Worm (Caenorhabditis elegans) whole organism, mixed stage, embryonic: ENCODE data around the gene str-177.
A peak's percentile ranks its signal among the peaks of the same experiment; 100 is the strongest.

Experiments used
- M03D4.4 ChIP-seq: sonication (generic microtip); optimal IDR thresholded peaks from 2 replicates; lab custom pipeline; 2017; ENCODE audit warnings: mild to moderate bottlenecking, missing genetic modification characterization, missing compliant biosample characterization
- bed-3 ChIP-seq: fragments of 200-800 bp; sonication (Bioruptor generic); optimal IDR thresholded peaks from 3 replicates; lab custom pipeline; 2018; ENCODE audit warnings: mild to moderate bottlenecking, missing genetic modification characterization, moderate library complexity, missing compliant biosample characterization
- blmp-1 ChIP-seq: fragments of 150-350 bp; optimal IDR thresholded peaks from 2 replicates; lab custom pipeline; 2014; ENCODE audit warnings: missing biosample characterization, missing genetic modification characterization
- ceh-39 ChIP-seq: fragments of 150-350 bp; optimal IDR thresholded peaks from 2 replicates; lab custom pipeline; 2014; ENCODE audit warnings: missing biosample characterization, missing genetic modification characterization
- ceh-43 ChIP-seq: fragments of 200-800 bp; sonication (Bioruptor generic); optimal IDR thresholded peaks from 2 replicates; lab custom pipeline; 2018; ENCODE audit warnings: mild to moderate bottlenecking, missing genetic modification characterization, moderate library complexity, missing compliant biosample characterization
- ceh-83 ChIP-seq: fragments of 200-800 bp; sonication (Bioruptor generic); optimal IDR thresholded peaks from 2 replicates; lab custom pipeline; 2018; ENCODE audit warnings: mild to moderate bottlenecking, missing genetic modification characterization, missing compliant biosample characterization
- ces-1 ChIP-seq: fragments of 150-350 bp; optimal IDR thresholded peaks from 2 replicates; lab custom pipeline; 2014; ENCODE audit warnings: missing biosample characterization, missing genetic modification reagents, missing genetic modification characterization
- cnd-1 ChIP-seq: fragments of 200-800 bp; sonication (Bioruptor generic); optimal IDR thresholded peaks from 2 replicates; lab custom pipeline; 2018; ENCODE audit warnings: mild to moderate bottlenecking, missing genetic modification characterization, missing compliant biosample characterization
- drap-1 ChIP-seq: fragments of 200-800 bp; sonication (Bioruptor generic); optimal IDR thresholded peaks from 3 replicates; lab custom pipeline; 2018; ENCODE audit warnings: mild to moderate bottlenecking, missing genetic modification characterization, missing compliant biosample characterization
- elt-1 ChIP-seq: sonication (generic microtip); optimal IDR thresholded peaks from 2 replicates; lab custom pipeline; 2017; ENCODE audit warnings: missing genetic modification characterization, mild to moderate bottlenecking, missing compliant biosample characterization, antibody characterized with exemption, moderate library complexity, borderline replicate concordance; ENCODE audit not compliant: insufficient read depth
- elt-3 ChIP-seq: fragments of 150-350 bp; optimal IDR thresholded peaks from 2 replicates; lab custom pipeline; 2014; ENCODE audit warnings: missing biosample characterization, missing genetic modification characterization
- flh-1 ChIP-seq: fragments of 200-800 bp; sonication (Bioruptor generic); optimal IDR thresholded peaks from 2 replicates; lab custom pipeline; 2018; ENCODE audit warnings: mild to moderate bottlenecking, missing genetic modification characterization, moderate library complexity, missing compliant biosample characterization
- ham-2 ChIP-seq: fragments of 200-800 bp; sonication (Bioruptor generic); optimal IDR thresholded peaks from 2 replicates; lab custom pipeline; 2018; ENCODE audit warnings: mild to moderate bottlenecking, missing genetic modification characterization, missing compliant biosample characterization
- hlh-1 ChIP-seq: fragments of 150-350 bp; optimal IDR thresholded peaks from 2 replicates; lab custom pipeline; 2014; ENCODE audit warnings: missing biosample characterization, missing genetic modification reagents, missing genetic modification characterization
- lin-13 ChIP-seq: fragments of 150-350 bp; optimal IDR thresholded peaks from 2 replicates; lab custom pipeline; 2014; ENCODE audit warnings: missing biosample characterization, missing genetic modification characterization
- lin-32 ChIP-seq: fragments of 200-800 bp; sonication (Bioruptor generic); optimal IDR thresholded peaks from 2 replicates; lab custom pipeline; 2018; ENCODE audit warnings: mild to moderate bottlenecking, missing genetic modification characterization, missing compliant biosample characterization
- lsy-2 ChIP-seq: fragments of 150-350 bp; optimal IDR thresholded peaks from 2 replicates; lab custom pipeline; 2014; ENCODE audit warnings: missing biosample characterization, missing genetic modification characterization
- mab-5 ChIP-seq: fragments of 150-350 bp; optimal IDR thresholded peaks from 2 replicates; lab custom pipeline; 2014; ENCODE audit warnings: missing biosample characterization, missing genetic modification characterization
- mep-1 ChIP-seq: fragments of 150-350 bp; optimal IDR thresholded peaks from 2 replicates; lab custom pipeline; 2017; ENCODE audit warnings: missing biosample characterization, missing genetic modification reagents, missing genetic modification characterization, inconsistent platforms
- mls-2 ChIP-seq: sonication (generic microtip); optimal IDR thresholded peaks from 2 replicates; lab custom pipeline; 2016; ENCODE audit warnings: mild to moderate bottlenecking, missing genetic modification characterization, moderate library complexity, missing compliant biosample characterization
- nhr-12 ChIP-seq: fragments of 150-350 bp; optimal IDR thresholded peaks from 2 replicates; lab custom pipeline; 2014; ENCODE audit warnings: missing biosample characterization, missing genetic modification characterization
- nhr-2 ChIP-seq: fragments of 150-350 bp; optimal IDR thresholded peaks from 2 replicates; lab custom pipeline; 2014; ENCODE audit warnings: missing biosample characterization, missing genetic modification characterization
- nhr-237 ChIP-seq: fragments of 150-350 bp; optimal IDR thresholded peaks from 2 replicates; lab custom pipeline; 2014; ENCODE audit warnings: missing biosample characterization, missing genetic modification characterization
- nhr-28 ChIP-seq: fragments of 150-350 bp; optimal IDR thresholded peaks from 2 replicates; lab custom pipeline; 2014; ENCODE audit warnings: missing biosample characterization, missing genetic modification characterization
- nhr-76 ChIP-seq: sonication (generic microtip); optimal IDR thresholded peaks from 2 replicates; lab custom pipeline; 2017; ENCODE audit warnings: missing biosample characterization, missing genetic modification characterization
- pha-4 ChIP-seq: fragments of 150-350 bp; optimal IDR thresholded peaks from 2 replicates; lab custom pipeline; 2018; ENCODE audit warnings: missing biosample characterization, missing genetic modification reagents, missing genetic modification characterization
- snpc-4 ChIP-seq: fragments of 150-350 bp; optimal IDR thresholded peaks from 2 replicates; lab custom pipeline; 2014; ENCODE audit warnings: missing biosample characterization, missing genetic modification characterization
- sptf-1 ChIP-seq: sonication (generic microtip); optimal IDR thresholded peaks from 2 replicates; lab custom pipeline; 2017; ENCODE audit warnings: mild to moderate bottlenecking, missing genetic modification characterization, moderate library complexity, missing compliant biosample characterization
- unc-120 ChIP-seq: sonication (generic microtip); optimal IDR thresholded peaks from 2 replicates; lab custom pipeline; 2017; ENCODE audit warnings: missing genetic modification characterization, missing compliant biosample characterization; ENCODE audit not compliant: poor library complexity, severe bottlenecking
- unc-39 ChIP-seq: fragments of 150-350 bp; optimal IDR thresholded peaks from 2 replicates; lab custom pipeline; 2014; ENCODE audit warnings: missing biosample characterization, missing genetic modification characterization
- unc-62 ChIP-seq: fragments of 150-350 bp; optimal IDR thresholded peaks from 2 replicates; lab custom pipeline; 2014; ENCODE audit warnings: missing biosample characterization, missing genetic modification reagents, missing genetic modification characterization
- zip-8 ChIP-seq: fragments of 150-350 bp; optimal IDR thresholded peaks from 2 replicates; lab custom pipeline; 2014; ENCODE audit warnings: missing biosample characterization, missing genetic modification characterization
- ztf-11 ChIP-seq: fragments of 150-350 bp; optimal IDR thresholded peaks from 2 replicates; lab custom pipeline; 2014; ENCODE audit warnings: missing biosample characterization, missing genetic modification characterization

Gene str-177

DNA sequence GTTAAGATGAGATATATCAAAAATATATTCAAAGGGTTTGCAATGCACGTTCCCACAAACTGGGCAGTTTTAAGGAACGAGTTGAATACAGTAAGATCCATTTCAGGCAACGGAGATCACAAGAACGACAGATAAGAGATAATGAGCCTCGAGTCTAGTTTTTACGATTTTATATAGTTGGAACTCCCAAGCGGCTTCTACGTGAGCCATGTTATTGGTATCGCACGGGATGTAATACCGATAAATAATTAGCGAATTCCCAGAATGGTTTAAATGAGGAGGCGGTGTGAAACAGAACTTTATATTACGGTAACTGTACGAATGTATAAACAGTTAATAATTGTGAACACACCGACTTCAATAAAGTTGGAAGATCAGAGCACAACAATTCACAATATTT is at the start of gene str-177:
Gene str-177, minus strand, starts transcription at position 101 of the 400 bp plus-strand sequence.
- TF ChIP-seq lsy-2 (no peak), pha-4 (tag; lab: Kevin White, UChicago) (no peak), sptf-1 (no peak), nhr-76 (tag; lab: Kevin White, UChicago) (no peak), ham-2 (GFP tag; lab: Kevin White, UChicago) (no peak), M03D4.4 (no peak), mls-2 (no peak), unc-120 (no peak)

DNA sequence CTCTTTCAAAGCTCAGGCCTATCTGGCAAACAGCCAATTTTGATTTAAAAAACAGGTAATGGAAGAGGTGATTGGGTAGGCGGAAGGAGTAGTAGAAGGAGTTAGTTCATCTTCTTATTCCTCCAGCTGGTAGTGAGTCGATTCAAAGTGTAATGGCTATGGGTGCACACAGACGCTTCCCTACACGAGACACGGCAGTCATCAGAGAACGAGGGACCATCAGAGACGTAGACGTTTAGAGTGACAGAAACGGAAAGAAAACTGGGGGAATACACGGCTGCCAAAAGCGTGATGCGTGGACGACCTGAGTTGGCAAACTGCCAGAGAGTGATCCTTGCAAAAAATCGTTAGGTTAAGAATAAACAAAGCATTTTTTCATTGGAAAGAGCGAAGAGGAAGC is 48.6 kb upstream of the str-177 start:
- TF ChIP-seq ceh-39 (tag; lab: Kevin White, UChicago) (no peak), drap-1 (peak; percentile 33), nhr-28 (tag; lab: Kevin White, UChicago) (no peak), elt-3 (no peak), nhr-2 (tag; lab: Kevin White, UChicago) (no peak), hlh-1 (tag; lab: Kevin White, UChicago) (peak; percentile 80), ham-2 (GFP tag; lab: Kevin White, UChicago) (no peak), mls-2 (no peak), lin-13 (tag; lab: Kevin White, UChicago) (no peak), elt-1 (tag; lab: Kevin White, UChicago) (no peak), unc-39 (tag; lab: Kevin White, UChicago) (no peak), unc-120 (peak; percentile 91), ceh-43 (no peak), pha-4 (tag; lab: Kevin White, UChicago) (no peak), ceh-83 (GFP tag; lab: Kevin White, UChicago) (no peak), cnd-1 (tag; lab: Kevin White, UChicago) (peak; percentile 47), nhr-76 (tag; lab: Kevin White, UChicago) (no peak), unc-62 (GFP tag; lab: Kevin White, UChicago) (peak; percentile 44), zip-8 (no peak)

DNA sequence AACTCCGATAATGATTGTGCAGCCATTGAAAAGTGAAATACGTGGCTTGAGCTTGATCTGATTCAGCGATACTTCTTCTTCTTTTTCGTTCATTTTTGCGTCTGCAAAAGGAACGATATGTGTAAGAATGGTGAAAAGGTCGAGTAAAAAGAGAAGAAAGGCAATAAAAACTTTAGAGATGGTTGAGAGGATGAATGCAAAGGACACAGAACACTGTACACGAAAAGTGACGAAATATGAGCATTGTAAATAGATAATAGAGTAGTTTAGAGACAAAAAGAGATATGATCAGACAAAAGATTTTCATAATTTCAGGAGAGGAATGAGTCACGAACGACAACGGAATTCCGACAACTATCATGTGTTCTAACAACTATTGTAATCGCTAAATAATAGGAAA is 47.5 kb upstream of the str-177 start, which contains the start of gene aat-2:
Gene aat-2, minus strand, starts transcription at position 101 of the 400 bp plus-strand sequence.
- TF ChIP-seq flh-1 (GFP tag; lab: Kevin White, UChicago) (no peak), mls-2 (no peak), nhr-237 (tag; lab: Kevin White, UChicago) (no peak), mep-1 (tag; lab: Kevin White, UChicago) (no peak), unc-120 (no peak), mab-5 (tag; lab: Kevin White, UChicago) (no peak), unc-39 (tag; lab: Kevin White, UChicago) (no peak), lsy-2 (no peak), lin-13 (tag; lab: Kevin White, UChicago) (no peak), ces-1 (no peak), zip-8 (no peak), nhr-12 (no peak), ztf-11 (tag; lab: Kevin White, UChicago) (no peak), ceh-83 (GFP tag; lab: Kevin White, UChicago) (no peak), blmp-1 (tag; lab: Kevin White, UChicago) (no peak)

DNA sequence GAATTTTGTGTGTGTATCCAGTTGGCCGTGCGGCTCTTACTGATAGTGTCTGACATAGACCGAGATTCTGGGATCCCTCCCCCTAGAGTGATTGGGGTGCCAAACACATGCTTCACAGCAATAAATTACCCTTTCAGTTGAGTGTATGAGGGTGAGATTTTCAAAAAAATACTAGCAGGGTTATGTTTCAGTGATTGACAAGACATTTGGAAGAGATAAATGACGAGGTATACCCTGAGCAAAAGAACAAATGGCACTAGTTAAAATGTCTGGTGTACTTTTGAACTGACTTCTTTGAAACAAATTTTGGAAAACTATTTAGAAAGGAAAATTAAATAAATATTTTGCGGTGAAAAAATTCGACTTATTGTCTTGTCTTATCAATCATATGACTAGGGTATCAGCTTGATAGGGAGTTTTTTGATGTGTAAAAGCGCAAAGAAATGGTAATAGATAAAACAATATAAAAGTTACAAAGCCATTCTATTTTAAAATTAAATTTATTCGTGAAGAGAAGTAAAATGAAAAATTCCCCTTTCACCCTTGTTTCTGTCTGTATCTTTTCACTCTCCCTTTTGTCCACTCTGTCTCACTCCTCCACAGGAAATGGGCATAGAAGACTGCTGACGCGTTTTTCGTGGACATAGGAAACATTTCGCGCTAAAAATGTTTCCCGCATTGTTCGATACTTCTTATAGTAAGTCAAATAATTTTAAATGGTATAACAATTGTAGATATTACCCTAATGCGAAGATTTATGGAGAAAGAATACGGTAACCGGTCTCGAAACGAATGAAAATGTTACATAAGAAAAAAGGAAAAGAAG is 44.6 kb upstream of the str-177 start, which contains the start of gene glo-4:
Gene glo-4, minus strand, starts transcription at position 51 of the 826 bp plus-strand sequence.
- TF ChIP-seq lin-13 (tag; lab: Kevin White, UChicago) (peak; percentile 13), nhr-12 (no peak), mep-1 (tag; lab: Kevin White, UChicago) (peak; percentile 69), bed-3 (GFP tag; lab: Kevin White, UChicago) (no peak), nhr-237 (tag; lab: Kevin White, UChicago) (peak; percentile 69), ceh-43 (no peak), ham-2 (GFP tag; lab: Kevin White, UChicago) (no peak), lsy-2 (peak; percentile 21), unc-62 (GFP tag; lab: Kevin White, UChicago) (no peak), ces-1 (peak; percentile 77), unc-120 (peak; percentile 55), ztf-11 (tag; lab: Kevin White, UChicago) (no peak), nhr-76 (tag; lab: Kevin White, UChicago) (no peak), ceh-39 (tag; lab: Kevin White, UChicago) (no peak), snpc-4 (tag; lab: Kevin White, UChicago) (no peak), lin-32 (no peak), elt-1 (tag; lab: Kevin White, UChicago) (no peak), ceh-83 (GFP tag; lab: Kevin White, UChicago) (no peak), flh-1 (GFP tag; lab: Kevin White, UChicago) (no peak), hlh-1 (tag; lab: Kevin White, UChicago) (peak; percentile 36)
